Worm (Caenorhabditis elegans) whole organism, L2 larva: Measurements from ENCODE around the gene gpcp-1.

Experiments
- R02D3.7 ChIP-seq: fragments of 150-350 bp; optimal IDR thresholded peaks from 2 replicates; lab custom pipeline; 2014; ENCODE audit warnings: missing biosample characterization, missing genetic modification characterization
- alr-1 ChIP-seq: fragments of 150-350 bp; optimal IDR thresholded peaks from 2 replicates; lab custom pipeline; 2014; ENCODE audit warnings: missing biosample characterization, missing genetic modification characterization
- lin-13 ChIP-seq: fragments of 150-350 bp; optimal IDR thresholded peaks from 2 replicates; lab custom pipeline; 2014; ENCODE audit warnings: missing biosample characterization, missing genetic modification reagents, missing genetic modification characterization
- lsy-2 ChIP-seq, 2 experiments: fragments of 150-350 bp in 1 of 2; sonication (generic microtip) in 1 of 2; optimal IDR thresholded peaks; 2 replicates each; lab custom pipeline; 2014 to 2017; ENCODE audit warnings: missing biosample characterization in 2 of 2, missing genetic modification characterization in 2 of 2
- nhr-21 ChIP-seq: fragments of 150-350 bp; optimal IDR thresholded peaks from 2 replicates; lab custom pipeline; 2014; ENCODE audit warnings: missing biosample characterization, missing genetic modification characterization
- nhr-23 ChIP-seq: fragments of 150-350 bp; optimal IDR thresholded peaks from 2 replicates; lab custom pipeline; 2014; ENCODE audit warnings: missing biosample characterization, missing genetic modification reagents, missing genetic modification characterization
- nhr-25 ChIP-seq: fragments of 150-350 bp; sonication (generic microtip); optimal IDR thresholded peaks from 3 replicates; lab custom pipeline; 2014; ENCODE audit warnings: missing biosample characterization, missing genetic modification characterization
- unc-39 ChIP-seq: fragments of 150-350 bp; optimal IDR thresholded peaks from 2 replicates; lab custom pipeline; 2014; ENCODE audit warnings: missing biosample characterization, missing genetic modification characterization
- unc-62 ChIP-seq: fragments of 150-350 bp; optimal IDR thresholded peaks from 2 replicates; lab custom pipeline; 2014; ENCODE audit warnings: missing biosample characterization, missing genetic modification reagents, missing genetic modification characterization

DNA sequence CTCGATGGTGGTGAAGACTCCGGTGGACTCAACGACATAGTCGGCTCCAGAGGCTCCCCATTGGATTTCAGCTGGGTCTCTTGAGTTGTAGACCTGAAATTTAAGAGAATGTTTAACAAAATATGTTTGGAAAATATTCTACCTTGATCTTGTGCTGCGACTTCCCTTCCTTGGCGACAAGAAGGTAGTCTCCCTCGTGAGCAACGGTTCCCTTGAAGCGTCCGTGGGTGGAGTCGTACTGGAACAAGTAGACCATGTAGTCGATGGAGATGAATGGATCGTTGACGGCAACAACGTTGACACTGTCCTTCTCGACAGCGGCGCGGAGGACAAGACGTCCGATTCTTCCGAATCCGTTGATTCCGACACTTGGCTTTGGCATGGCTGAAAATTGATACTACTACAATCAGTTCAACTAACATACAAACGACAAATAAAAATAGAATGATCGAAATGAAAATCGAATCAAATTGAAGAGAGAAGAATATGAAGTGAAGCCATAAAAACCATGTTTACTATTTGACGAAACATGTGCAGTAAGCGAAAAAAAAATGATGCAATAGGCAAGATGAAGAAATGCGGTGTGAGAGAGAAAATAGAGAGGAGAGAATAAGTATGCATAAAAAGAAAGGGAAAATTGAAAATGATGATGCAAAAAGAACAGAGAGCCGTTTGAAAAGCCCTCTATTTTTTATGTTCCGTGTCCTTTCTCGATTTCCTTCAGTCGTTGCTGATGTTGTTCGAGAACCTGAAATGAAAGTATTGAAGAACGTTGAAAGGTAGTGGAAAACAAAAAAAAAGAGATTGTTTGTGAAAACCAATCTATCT is 4.1 kb upstream of the gpcp-1 start, which contains the start of gene gpd-2:
- TF ChIP-seq R02D3.7 (tag; lab: Kevin White, UChicago), result no peak
- no peak for TF ChIP-seq unc-62 (GFP tag; lab: Kevin White, UChicago)
- no peak for TF ChIP-seq alr-1 (tag; lab: Kevin White, UChicago)
- TF ChIP-seq lsy-2 (tag; optimal IDR thresholded peaks at IDR 0.05; lab: Kevin White, UChicago), result peak in 1 of 2 experiments; percentile 37
- TF ChIP-seq nhr-23 (tag; lab: Kevin White, UChicago), result no peak
- no peak for TF ChIP-seq nhr-25 (tag; lab: Kevin White, UChicago)
- no peak for TF ChIP-seq unc-39
- TF ChIP-seq nhr-21 (tag; lab: Kevin White, UChicago), result no peak
- TF ChIP-seq lin-13 (GFP tag; lab: Kevin White, UChicago), result peak; percentile 18
